Fruit fly (Drosophila melanogaster) whole organism, pupa: ENCODE data around the gene eIF4E5.
A peak's percentile ranks its signal among the peaks of the same experiment; 100 is the strongest.

Source experiments
- CG10348 ChIP-seq: fragments of 200-800 bp; sonication (Bioruptor generic); IDR thresholded peaks from 2 replicates; pipeline ENCODE4 v1.3.6; 2022; ENCODE audit warnings: missing biosample characterization, missing genetic modification characterization
- CG12605 ChIP-seq: fragments of 200-800 bp; sonication (Bioruptor generic); IDR thresholded peaks from 2 replicates; pipeline ENCODE4 v1.3.6; 2022; ENCODE audit warnings: missing biosample characterization, missing genetic modification characterization
- CG13204 ChIP-seq: fragments of 200-800 bp; sonication (Bioruptor generic); optimal IDR thresholded peaks from 2 replicates; lab custom pipeline; 2018; ENCODE audit warnings: missing biosample characterization, mild to moderate bottlenecking, missing genetic modification characterization, moderate library complexity
- CG14655 ChIP-seq: fragments of 200-800 bp; sonication (Bioruptor generic); optimal IDR thresholded peaks from 3 replicates; lab custom pipeline; 2017; ENCODE audit warnings: mild to moderate bottlenecking, missing biosample characterization, missing genetic modification reagents, missing genetic modification characterization
- CG15710 ChIP-seq: fragments of 200-800 bp; sonication (Bioruptor generic); optimal IDR thresholded peaks from 2 replicates; lab custom pipeline; 2018; ENCODE audit warnings: missing biosample characterization, mild to moderate bottlenecking, missing genetic modification characterization, moderate library complexity
- CG17806 ChIP-seq: fragments of 200-800 bp; sonication (Bioruptor generic); optimal IDR thresholded peaks from 2 replicates; lab custom pipeline; 2018; ENCODE audit warnings: missing biosample characterization, mild to moderate bottlenecking, missing genetic modification characterization, moderate library complexity
- CG32121 ChIP-seq: fragments of 200-800 bp; sonication (Bioruptor generic); IDR thresholded peaks from 2 replicates; pipeline ENCODE4 v1.3.6; 2022; ENCODE audit warnings: missing biosample characterization, missing genetic modification characterization
- CG34367 ChIP-seq: fragments of 200-800 bp; sonication (Bioruptor generic); optimal IDR thresholded peaks from 2 replicates; lab custom pipeline; 2018; ENCODE audit warnings: missing biosample characterization, mild to moderate bottlenecking, missing genetic modification characterization
- CG4496 ChIP-seq: fragments of 200-800 bp; sonication (Bioruptor generic); IDR thresholded peaks from 3 replicates; pipeline ENCODE4 v1.3.6; 2022; ENCODE audit warnings: missing biosample characterization, missing genetic modification characterization
- CG8159 ChIP-seq: fragments of 200-800 bp; sonication (Bioruptor generic); optimal IDR thresholded peaks from 3 replicates; lab custom pipeline; 2018; ENCODE audit warnings: missing biosample characterization, mild to moderate bottlenecking, missing genetic modification characterization, moderate library complexity
- CG8301 ChIP-seq: fragments of 200-800 bp; sonication (Bioruptor generic); optimal IDR thresholded peaks from 2 replicates; lab custom pipeline; 2018; ENCODE audit warnings: missing biosample characterization, mild to moderate bottlenecking, missing genetic modification characterization
- CG9948 ChIP-seq: fragments of 200-800 bp; sonication (Bioruptor generic); optimal IDR thresholded peaks from 2 replicates; lab custom pipeline; 2018; ENCODE audit warnings: missing biosample characterization, mild to moderate bottlenecking, missing genetic modification characterization, moderate library complexity
- D1 ChIP-seq: fragments of 200-800 bp; sonication (Bioruptor generic); optimal IDR thresholded peaks from 2 replicates; lab custom pipeline; 2018; ENCODE audit warnings: missing biosample characterization, mild to moderate bottlenecking, missing genetic modification characterization, moderate library complexity
- EcR ChIP-seq: fragments of 200-800 bp; sonication (Bioruptor generic); optimal IDR thresholded peaks from 3 replicates; lab custom pipeline; 2019; ENCODE audit warnings: missing biosample characterization, missing genetic modification characterization, mild to moderate bottlenecking, moderate library complexity, missing genetic modification reagents
- Ets98B ChIP-seq: fragments of 200-800 bp; sonication (Bioruptor generic); IDR thresholded peaks from 2 replicates; pipeline ENCODE4 v1.3.6; 2022; ENCODE audit warnings: missing biosample characterization, missing genetic modification characterization
- Pif1A ChIP-seq: fragments of 200-800 bp; sonication (Bioruptor generic); optimal IDR thresholded peaks from 3 replicates; lab custom pipeline; 2016; ENCODE audit warnings: missing biosample characterization, missing genetic modification characterization
- Pif1B ChIP-seq: fragments of 200-800 bp; sonication (Bioruptor generic); optimal IDR thresholded peaks from 3 replicates; lab custom pipeline; 2016; ENCODE audit warnings: missing biosample characterization, missing genetic modification characterization
- Snoo ChIP-seq: fragments of 200-800 bp; sonication (Bioruptor generic); optimal IDR thresholded peaks from 3 replicates; lab custom pipeline; 2017; ENCODE audit warnings: missing biosample characterization, mild to moderate bottlenecking, missing genetic modification characterization, inconsistent platforms
- fd96Ca ChIP-seq: fragments of 200-800 bp; sonication (Bioruptor generic); IDR thresholded peaks from 3 replicates; pipeline ENCODE4 v1.3.6; 2022; ENCODE audit warnings: missing biosample characterization, missing genetic modification characterization
- gl ChIP-seq: fragments of 200-800 bp; sonication (Bioruptor generic); optimal IDR thresholded peaks from 2 replicates; lab custom pipeline; 2018; ENCODE audit warnings: missing biosample characterization, mild to moderate bottlenecking, missing genetic modification characterization
- rn ChIP-seq: fragments of 200-800 bp; sonication (Bioruptor generic); IDR thresholded peaks from 2 replicates; pipeline ENCODE4 v1.3.6; 2022; ENCODE audit warnings: missing biosample characterization, missing genetic modification characterization

Gene eIF4E5

DNA sequence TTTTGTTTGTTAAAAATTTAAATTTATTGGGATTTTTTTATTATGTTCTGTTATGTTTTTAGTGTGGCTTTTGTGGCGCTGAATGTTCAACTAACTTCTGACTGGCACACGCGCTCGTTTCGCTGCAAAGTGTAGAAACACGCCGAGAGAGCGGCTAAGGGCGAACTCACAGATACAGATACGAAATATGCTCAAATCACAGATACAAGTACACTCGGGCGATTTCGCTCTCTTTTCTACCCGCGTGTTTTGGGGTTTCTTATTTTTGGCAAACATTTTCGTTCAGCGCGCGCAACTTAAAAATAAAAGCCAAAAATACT is 39.3 kb upstream of the eIF4E5 start:
- TF ChIP-seq D1 (tag; lab: Kevin White, UChicago) (no peak), Pif1A (GFP tag; lab: Kevin White, UChicago) (no peak), CG8301 (no peak), CG10348 (GFP tag; lab: Robert Waterston, UW) (no peak), Ets98B (GFP tag; lab: Robert Waterston, UW) (peak; percentile 33; the same call in 1 of the 2 replicates), CG15710 (tag; lab: Kevin White, UChicago) (no peak), CG14655 (GFP tag; lab: Kevin White, UChicago) (no peak), CG32121 (no peak), CG34367 (tag; lab: Kevin White, UChicago) (no peak), CG17806 (tag; lab: Kevin White, UChicago) (no peak), CG4496 (peak; percentile 49; the same call in 1 of the 3 replicates), EcR (GFP tag; lab: Kevin White, UChicago) (no peak), Snoo (tag; lab: Kevin White, UChicago) (no peak), CG12605 (GFP tag; lab: Robert Waterston, UW) (no peak), fd96Ca (GFP tag; lab: Robert Waterston, UW) (peak; percentile 54; the same call in 2 of the 3 replicates), Pif1B (GFP tag; lab: Kevin White, UChicago) (no peak), CG13204 (no peak), rn (GFP tag; lab: Robert Waterston, UW) (no peak)

DNA sequence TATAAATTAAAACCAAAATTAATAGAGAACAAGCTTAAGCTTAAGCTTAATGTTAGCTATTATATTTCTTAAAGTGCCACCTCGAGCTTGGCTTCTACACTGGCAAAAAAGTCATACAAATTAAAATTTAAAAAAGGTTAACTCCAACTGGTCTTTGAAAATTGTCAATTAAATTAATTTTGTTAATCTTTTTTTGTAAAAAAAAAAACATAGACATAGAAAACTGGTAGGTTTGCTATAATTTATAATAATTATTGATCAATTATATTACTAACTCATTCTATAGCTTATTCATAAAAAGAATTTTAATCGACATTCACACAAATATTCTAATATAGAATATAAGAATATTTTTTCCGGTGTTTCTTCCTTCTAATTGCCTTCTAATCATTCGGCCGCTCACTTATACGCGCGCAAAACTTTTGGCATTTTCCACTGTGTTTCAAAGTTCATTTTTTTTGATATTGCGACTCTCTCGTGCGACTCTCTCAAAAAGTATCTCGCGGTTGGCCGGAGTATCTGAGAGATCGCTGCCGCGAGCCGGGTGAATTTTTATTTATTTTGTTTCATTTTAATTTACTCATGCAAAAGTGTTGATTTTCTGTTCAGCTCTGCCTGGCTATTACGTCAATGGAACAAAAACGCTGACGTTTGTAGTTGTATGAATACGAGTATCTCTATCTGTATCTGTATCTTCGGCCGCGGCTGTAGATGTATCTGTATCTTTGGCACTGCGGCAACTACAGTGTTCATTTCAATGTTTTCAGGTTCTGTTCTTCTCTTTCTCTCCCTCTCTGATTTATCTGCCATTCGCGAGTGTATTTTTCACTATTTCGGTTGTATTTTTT is 38.7 kb upstream of the eIF4E5 start:
- TF ChIP-seq D1 (tag; lab: Kevin White, UChicago) (no peak), CG9948 (tag; lab: Kevin White, UChicago) (peak; percentile 57), Pif1A (GFP tag; lab: Kevin White, UChicago) (peak; percentile 4), CG12605 (GFP tag; lab: Robert Waterston, UW) (0 out of 2 replicates have a peak, but pooled peaks have one; percentile 79), CG4496 (peak; percentile 40; the same call in 2 of the 3 replicates), EcR (GFP tag; lab: Kevin White, UChicago) (no peak), CG34367 (tag; lab: Kevin White, UChicago) (peak; percentile 4), CG15710 (tag; lab: Kevin White, UChicago) (no peak), CG10348 (GFP tag; lab: Robert Waterston, UW) (peak; percentile 10; the same call in 1 of the 2 replicates), CG14655 (GFP tag; lab: Kevin White, UChicago) (peak; percentile 72), CG17806 (tag; lab: Kevin White, UChicago) (peak; percentile 38), CG8159 (tag; lab: Kevin White, UChicago) (peak; percentile 68), fd96Ca (GFP tag; lab: Robert Waterston, UW) (peak; percentile 60; the same call in 2 of the 3 replicates), CG8301 (peak; percentile 46), rn (GFP tag; lab: Robert Waterston, UW) (0 out of 2 replicates have a peak, but pooled peaks have one; percentile 24), CG13204 (no peak), CG32121 (peak; percentile 69), gl (tag; lab: Kevin White, UChicago) (no peak), Pif1B (GFP tag; lab: Kevin White, UChicago) (no peak), Ets98B (GFP tag; lab: Robert Waterston, UW) (peak; percentile 55), Snoo (tag; lab: Kevin White, UChicago) (peak; percentile 49)

dm6 chr3L:7856626-7856937 is 38.1 kb upstream of the eIF4E5 start:
- TF ChIP-seq CG9948 (tag; lab: Kevin White, UChicago) (no peak), fd96Ca (GFP tag; lab: Robert Waterston, UW) (no peak), Ets98B (GFP tag; lab: Robert Waterston, UW) (no peak), CG8159 (tag; lab: Kevin White, UChicago) (no peak), CG14655 (GFP tag; lab: Kevin White, UChicago) (no peak), gl (tag; lab: Kevin White, UChicago) (no peak)

DNA sequence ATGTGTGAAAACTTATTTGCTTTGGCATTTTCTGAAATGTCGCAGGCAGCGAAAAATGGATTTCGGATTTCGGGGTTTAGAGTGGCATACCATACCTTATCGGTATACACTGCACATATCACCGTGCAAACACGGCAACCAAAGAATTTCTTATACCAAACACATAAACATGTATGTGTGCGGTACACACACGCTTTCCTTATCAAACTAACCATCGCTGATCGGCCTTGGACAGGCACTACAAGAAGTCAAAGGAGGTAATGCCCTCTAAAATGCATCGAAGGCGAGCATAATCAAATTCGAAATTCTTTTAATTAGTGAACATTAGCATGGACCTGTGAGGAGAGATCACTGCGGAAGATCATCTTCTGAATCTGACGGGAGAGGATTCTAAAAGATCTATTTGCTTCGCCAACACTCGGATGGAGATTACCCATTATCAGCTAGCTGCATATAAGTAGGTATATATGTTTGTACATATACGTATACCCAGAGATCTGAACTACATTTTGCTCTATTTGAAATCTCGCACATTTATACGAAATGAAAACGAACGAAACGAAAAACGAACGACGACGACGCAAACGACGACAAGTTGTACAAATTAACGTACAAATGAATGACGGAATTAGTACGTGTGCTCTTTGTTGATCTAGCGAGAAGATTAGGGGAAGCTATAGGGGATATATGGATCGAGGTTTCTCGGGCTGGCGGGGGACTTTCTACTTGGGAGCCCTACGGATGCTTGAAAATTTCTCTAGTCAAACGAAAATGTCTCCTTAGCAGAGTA is 36.2 kb upstream of the eIF4E5 start:
- no peak for TF ChIP-seq CG12605 (GFP tag; lab: Robert Waterston, UW)
- TF ChIP-seq Pif1B (GFP tag; lab: Kevin White, UChicago) = no peak
- TF ChIP-seq Pif1A (GFP tag; lab: Kevin White, UChicago) = no peak
- no peak for TF ChIP-seq CG34367 (tag; lab: Kevin White, UChicago)
- TF ChIP-seq CG8159 (tag; lab: Kevin White, UChicago) = no peak
- no peak for TF ChIP-seq EcR (GFP tag; lab: Kevin White, UChicago)
- no peak for TF ChIP-seq fd96Ca (GFP tag; lab: Robert Waterston, UW)
- TF ChIP-seq CG32121 = no peak
- TF ChIP-seq D1 (tag; lab: Kevin White, UChicago) = no peak
- no peak for TF ChIP-seq CG14655 (GFP tag; lab: Kevin White, UChicago)
- TF ChIP-seq rn (GFP tag; lab: Robert Waterston, UW) = no peak
- TF ChIP-seq gl (tag; lab: Kevin White, UChicago) = no peak
- TF ChIP-seq CG4496 = no peak
- TF ChIP-seq CG8301 = no peak
- no peak for TF ChIP-seq Snoo (tag; lab: Kevin White, UChicago)
- no peak for TF ChIP-seq CG10348 (GFP tag; lab: Robert Waterston, UW)

DNA sequence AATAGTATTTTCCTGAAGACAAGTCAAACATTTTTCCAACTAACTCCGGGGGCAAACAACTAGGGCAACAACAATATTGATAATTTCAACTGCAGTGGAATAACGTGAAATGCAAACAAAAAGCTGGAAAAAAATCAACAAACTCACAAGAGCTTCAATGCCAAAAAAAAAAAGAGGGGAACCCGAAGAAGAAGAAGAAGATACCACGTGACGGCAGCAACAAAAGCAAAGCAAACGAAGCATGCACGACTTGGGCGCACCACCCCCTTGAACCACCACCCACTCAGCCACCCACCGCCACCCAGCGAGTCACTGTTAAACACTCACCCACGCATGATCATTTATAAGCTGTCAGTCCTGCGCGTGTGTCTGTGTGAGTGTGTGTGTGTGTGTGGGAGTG is 34.9 kb upstream of the eIF4E5 start:
- TF ChIP-seq CG15710 (tag; lab: Kevin White, UChicago) = no peak
- peak; percentile 32; the same call in 1 of the 2 replicates for TF ChIP-seq CG32121
- TF ChIP-seq CG10348 (GFP tag; lab: Robert Waterston, UW) = no peak
